Fruit fly (Drosophila melanogaster) whole organism, embryonic: ENCODE results near the gene DhpD.

Experiments
- CG18476 ChIP-seq: fragments of 200-800 bp; sonication (Bioruptor generic); optimal IDR thresholded peaks from 2 replicates; lab custom pipeline; 2016; ENCODE audit warnings: missing biosample characterization, mild to moderate bottlenecking, missing genetic modification characterization
- CG3281 ChIP-seq: fragments of 200-800 bp; sonication (Bioruptor generic); optimal IDR thresholded peaks from 3 replicates; lab custom pipeline; 2017; ENCODE audit warnings: missing biosample characterization, mild to moderate bottlenecking, missing genetic modification characterization
- CG4328 ChIP-seq: fragments of 200-800 bp; sonication (Bioruptor generic); optimal IDR thresholded peaks from 3 replicates; lab custom pipeline; 2017; ENCODE audit warnings: missing biosample characterization, missing genetic modification reagents, missing genetic modification characterization
- CG7271 ChIP-seq: fragments of 200-800 bp; sonication (Bioruptor generic); optimal IDR thresholded peaks from 2 replicates; lab custom pipeline; 2018; ENCODE audit warnings: missing biosample characterization, mild to moderate bottlenecking, missing genetic modification characterization, moderate library complexity
- CG8478 ChIP-seq: fragments of >200 bp; optimal IDR thresholded peaks from 2 replicates; lab custom pipeline; 2018
- CG9932 ChIP-seq: fragments of 200-800 bp; sonication (Bioruptor generic); IDR thresholded peaks from 2 replicates; pipeline ENCODE4 v1.3.6; 2022; ENCODE audit warnings: missing biosample characterization, missing genetic modification characterization
- HmgD ChIP-seq: fragments of 200-800 bp; sonication (Bioruptor generic); optimal IDR thresholded peaks from 3 replicates; lab custom pipeline; 2016; ENCODE audit warnings: missing biosample characterization, missing genetic modification characterization
- NC2α ChIP-seq: fragments of 200-800 bp; sonication (Bioruptor generic); optimal IDR thresholded peaks from 2 replicates; lab custom pipeline; 2016; ENCODE audit warnings: missing biosample characterization, missing genetic modification characterization
- croc ChIP-seq: fragments of 200-800 bp; sonication (Bioruptor generic); conservative IDR thresholded peaks from 3 replicates; pipeline ENCODE4 v1.3.6; 2022; ENCODE audit warnings: missing biosample characterization, missing genetic modification characterization
- hth ChIP-seq: fragments of >200 bp; optimal IDR thresholded peaks from 2 replicates; lab custom pipeline; 2017; ENCODE audit warnings: inconsistent platforms

- TF ChIP-seq CG7271 (no peak), CG9932 (GFP tag; lab: Robert Waterston, UW) (no peak), CG4328 (GFP tag; lab: Kevin White, UChicago) (no peak), CG8478 (lab: Kevin White, UChicago) (no peak), CG3281 (GFP tag; lab: Kevin White, UChicago) (no peak), CG18476 (GFP tag; lab: Kevin White, UChicago) (no peak), NC2α (no peak), croc (GFP tag; lab: Robert Waterston, UW) (no peak), hth (lab: Kevin White, UChicago) (no peak), HmgD (no peak)
Observed at dm6 chr3R:4236534-4236933, 7.5 kb upstream of the DhpD start.
